Worm (Caenorhabditis elegans): ENCODE data around the gene F46G10.4.
A peak's percentile ranks its signal among the peaks of the same experiment; 100 is the strongest.

DNA sequence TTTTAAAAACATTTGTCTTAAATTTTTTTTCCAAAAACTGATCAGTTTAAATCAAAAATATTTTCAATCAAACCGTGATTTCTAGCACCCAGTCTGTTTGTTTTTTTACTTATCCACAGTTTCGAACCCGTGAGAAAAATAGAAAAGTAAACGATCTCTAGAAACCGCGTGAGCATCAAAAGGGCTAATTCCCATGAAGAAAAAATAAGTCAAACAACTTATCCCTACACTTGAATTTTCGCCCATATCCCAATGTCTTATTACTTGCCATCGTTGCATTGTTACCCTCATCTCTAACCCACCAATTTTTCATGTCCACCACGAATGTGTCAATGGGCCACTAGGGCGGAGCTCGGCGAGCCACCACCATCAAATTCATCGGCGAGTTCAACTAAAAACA lies 3.9 kb downstream of the F46G10.4 start, which contains the start of gene ptr-24:
- no peak for TF ChIP-seq spr-1 (tag; optimal IDR thresholded peaks at IDR 0.05)
- no peak for TF ChIP-seq zag-1 (tag; optimal IDR thresholded peaks at IDR 0.05)
- TF ChIP-seq dve-1 (tag; optimal IDR thresholded peaks at IDR 0.05; ENCODE audit: insufficient read depth) = no peak
- no peak for TF ChIP-seq R02D3.7 (tag; optimal IDR thresholded peaks at IDR 0.05)
- no peak for TF ChIP-seq pqm-1 (tag; optimal IDR thresholded peaks at IDR 0.05)
- TF ChIP-seq pha-4 (GFP tag; IDR thresholded peaks at IDR 0.05) = no peak
- no peak for TF ChIP-seq pha-4 (tag; optimal IDR thresholded peaks at IDR 0.05)
- TF ChIP-seq dpl-1 (GFP tag; optimal IDR thresholded peaks at IDR 0.05) = no peak
- no peak for TF ChIP-seq ceh-82 (tag; optimal IDR thresholded peaks at IDR 0.05)
- no peak for TF ChIP-seq snpc-4 (tag; optimal IDR thresholded peaks at IDR 0.05)
- no peak for TF ChIP-seq lin-13 (GFP tag; optimal IDR thresholded peaks at IDR 0.05)
- TF ChIP-seq lin-15B (tag; optimal IDR thresholded peaks at IDR 0.05) = no peak
- TF ChIP-seq unc-62 (GFP tag; optimal IDR thresholded peaks at IDR 0.05 in 1 of 2) = peak in 1 of 2 experiments; percentile 83
- TF ChIP-seq unc-62 (tag; optimal IDR thresholded peaks at IDR 0.05) = no peak
- TF ChIP-seq mdl-1 (tag; optimal IDR thresholded peaks at IDR 0.05) = no peak
- no peak for TF ChIP-seq lin-39 (tag; optimal IDR thresholded peaks at IDR 0.05)
